Fruit fly (Drosophila melanogaster) whole organism, embryonic: ENCODE data around the gene CG13631.

Experiments used
- BEAF-32 ChIP-seq: fragments of 200-800 bp; sonication (Bioruptor generic); optimal IDR thresholded peaks from 3 replicates; lab custom pipeline; 2017; ENCODE audit warnings: missing biosample characterization, missing genetic modification characterization, mild to moderate bottlenecking, moderate library complexity, missing genetic modification reagents
- CG1024 ChIP-seq: fragments of 200-800 bp; sonication (Bioruptor generic); IDR thresholded peaks from 2 replicates; pipeline ENCODE4 v1.3.6; 2022; ENCODE audit warnings: missing biosample characterization, missing genetic modification characterization
- CG10267 ChIP-seq: fragments of 200-800 bp; sonication (Bioruptor generic); optimal IDR thresholded peaks from 2 replicates; lab custom pipeline; 2018; ENCODE audit warnings: missing biosample characterization, mild to moderate bottlenecking, missing genetic modification characterization, moderate library complexity
- CG10654 ChIP-seq: fragments of 200-800 bp; sonication (Bioruptor generic); optimal IDR thresholded peaks from 2 replicates; lab custom pipeline; 2016; ENCODE audit warnings: missing biosample characterization, missing genetic modification characterization
- CG10979 ChIP-seq: fragments of 200-800 bp; sonication (Bioruptor generic); optimal IDR thresholded peaks from 2 replicates; lab custom pipeline; 2018; ENCODE audit warnings: missing biosample characterization, mild to moderate bottlenecking, missing genetic modification characterization, moderate library complexity
- CG11247 ChIP-seq: fragments of 200-800 bp; sonication (Bioruptor generic); IDR thresholded peaks from 2 replicates; pipeline ENCODE4 v1.3.6; 2022; ENCODE audit warnings: missing biosample characterization, missing genetic modification characterization
- CG12391 ChIP-seq: fragments of 200-800 bp; sonication (Bioruptor generic); optimal IDR thresholded peaks from 3 replicates; lab custom pipeline; 2018; ENCODE audit warnings: missing biosample characterization, mild to moderate bottlenecking, missing genetic modification characterization, moderate library complexity
- CG12942 ChIP-seq: fragments of 200-800 bp; sonication (Bioruptor generic); optimal IDR thresholded peaks from 3 replicates; lab custom pipeline; 2016; ENCODE audit warnings: missing biosample characterization, missing genetic modification characterization
- CG14860 ChIP-seq: fragments of 200-800 bp; sonication (Bioruptor generic); IDR thresholded peaks from 3 replicates; pipeline ENCODE4 v1.3.6; 2022; ENCODE audit warnings: missing biosample characterization, missing genetic modification characterization; ENCODE audit not compliant: partially characterized antibody
- CG15514 ChIP-seq: fragments of 200-800 bp; sonication (Bioruptor generic); optimal IDR thresholded peaks from 3 replicates; lab custom pipeline; 2017; ENCODE audit warnings: missing biosample characterization, missing genetic modification characterization, mild to moderate bottlenecking, moderate library complexity, missing genetic modification reagents
- CG16813 ChIP-seq: fragments of 200-800 bp; sonication (Bioruptor generic); IDR thresholded peaks from 3 replicates; pipeline ENCODE4 v1.3.6; 2022; ENCODE audit warnings: missing biosample characterization, missing genetic modification characterization; ENCODE audit not compliant: partially characterized antibody
- CG17385 ChIP-seq: fragments of 200-800 bp; sonication (Bioruptor generic); optimal IDR thresholded peaks from 3 replicates; lab custom pipeline; 2018; ENCODE audit warnings: missing biosample characterization, mild to moderate bottlenecking, missing genetic modification characterization
- CG18476 ChIP-seq: fragments of 200-800 bp; sonication (Bioruptor generic); optimal IDR thresholded peaks from 2 replicates; lab custom pipeline; 2016; ENCODE audit warnings: missing biosample characterization, mild to moderate bottlenecking, missing genetic modification characterization
- CG2116 ChIP-seq: fragments of 200-800 bp; sonication (Bioruptor generic); optimal IDR thresholded peaks from 3 replicates; lab custom pipeline; 2018; ENCODE audit warnings: missing biosample characterization, mild to moderate bottlenecking, missing genetic modification characterization
- CG2199 ChIP-seq: fragments of 200-800 bp; sonication (Bioruptor generic); IDR thresholded peaks from 3 replicates; pipeline ENCODE4 v1.3.6; 2022; ENCODE audit warnings: missing biosample characterization, missing genetic modification characterization
- CG34422 ChIP-seq: fragments of 200-800 bp; sonication (Bioruptor generic); IDR thresholded peaks from 3 replicates; pipeline ENCODE4 v1.3.6; 2022; ENCODE audit warnings: missing biosample characterization, missing genetic modification characterization
- CG5245 ChIP-seq: fragments of 200-800 bp; sonication (Bioruptor generic); optimal IDR thresholded peaks from 3 replicates; lab custom pipeline; 2016; ENCODE audit warnings: missing biosample characterization, missing genetic modification characterization
- CG6791 ChIP-seq: fragments of 200-800 bp; sonication (Bioruptor generic); IDR thresholded peaks from 3 replicates; pipeline ENCODE4 v1.3.6; 2022; ENCODE audit warnings: missing biosample characterization, missing genetic modification characterization; ENCODE audit not compliant: partially characterized antibody
- CG7357 ChIP-seq: fragments of 200-800 bp; sonication (Bioruptor generic); IDR thresholded peaks from 3 replicates; pipeline ENCODE4 v1.3.6; 2022; ENCODE audit warnings: missing biosample characterization, missing genetic modification characterization
- CG7839 ChIP-seq: fragments of 200-800 bp; sonication (Bioruptor generic); optimal IDR thresholded peaks from 3 replicates; lab custom pipeline; 2018; ENCODE audit warnings: missing biosample characterization, mild to moderate bottlenecking, missing genetic modification characterization, moderate library complexity
- CG8924 ChIP-seq: fragments of 200-800 bp; optimal IDR thresholded peaks from 3 replicates; lab custom pipeline; 2019; ENCODE audit warnings: missing biosample characterization, mild to moderate bottlenecking, missing genetic modification characterization, moderate library complexity
- CG8944 ChIP-seq: fragments of 200-800 bp; sonication (Bioruptor generic); optimal IDR thresholded peaks from 3 replicates; lab custom pipeline; 2016; ENCODE audit warnings: missing biosample characterization, missing genetic modification characterization
- CG9797 ChIP-seq: fragments of 200-800 bp; sonication (Bioruptor generic); optimal IDR thresholded peaks from 3 replicates; lab custom pipeline; 2018; ENCODE audit warnings: missing biosample characterization, mild to moderate bottlenecking, missing genetic modification characterization
- E2f2 ChIP-seq: fragments of 200-800 bp; sonication (Bioruptor generic); IDR thresholded peaks from 2 replicates; pipeline ENCODE4 v1.3.6; 2022; ENCODE audit warnings: missing biosample characterization, missing genetic modification characterization
- Ets65A ChIP-seq: fragments of 200-800 bp; sonication (Bioruptor generic); peaks from one replicate; lab custom pipeline; 2016; ENCODE audit warnings: missing biosample characterization, missing genetic modification characterization
- Ets97D ChIP-seq: fragments of 200-800 bp; sonication (Bioruptor generic); optimal IDR thresholded peaks from 3 replicates; lab custom pipeline; 2016; ENCODE audit warnings: missing biosample characterization, missing genetic modification characterization
- Myb ChIP-seq: fragments of 200-800 bp; sonication (Bioruptor generic); optimal IDR thresholded peaks from 2 replicates; lab custom pipeline; 2016; ENCODE audit warnings: missing biosample characterization, missing genetic modification characterization
- NC2β ChIP-seq: fragments of 200-800 bp; sonication (Bioruptor generic); optimal IDR thresholded peaks from 2 replicates; lab custom pipeline; 2016; ENCODE audit warnings: missing biosample characterization, missing genetic modification characterization
- Rfx ChIP-seq: fragments of 200-800 bp; sonication (Bioruptor generic); IDR thresholded peaks from 2 replicates; pipeline ENCODE4 v1.3.6; 2022; ENCODE audit warnings: missing biosample characterization, missing genetic modification characterization
- Rx ChIP-seq: fragments of 200-800 bp; sonication (Bioruptor generic); IDR thresholded peaks from 2 replicates; pipeline ENCODE4 v1.3.6; 2022; ENCODE audit warnings: missing biosample characterization, missing genetic modification characterization
- Sin3A ChIP-seq: fragments of >200 bp; optimal IDR thresholded peaks from 2 replicates; lab custom pipeline; 2018
- Sox100B ChIP-seq: fragments of 200-800 bp; sonication (Bioruptor generic); optimal IDR thresholded peaks from 3 replicates; lab custom pipeline; 2018; ENCODE audit warnings: missing biosample characterization, mild to moderate bottlenecking, missing genetic modification characterization
- YL-1 ChIP-seq: fragments of 200-800 bp; sonication (Bioruptor generic); optimal IDR thresholded peaks from 3 replicates; lab custom pipeline; 2017; ENCODE audit warnings: missing biosample characterization, mild to moderate bottlenecking, missing genetic modification characterization
- bigmax ChIP-seq: fragments of 200-800 bp; sonication (Bioruptor generic); optimal IDR thresholded peaks from 2 replicates; lab custom pipeline; 2018; ENCODE audit warnings: missing biosample characterization, mild to moderate bottlenecking, missing genetic modification characterization
- chinmo ChIP-seq: fragments of 200-800 bp; sonication (Bioruptor generic); IDR thresholded peaks from 4 replicates; pipeline ENCODE4 v1.3.6; 2022; ENCODE audit warnings: missing biosample characterization, missing genetic modification characterization; ENCODE audit not compliant: partially characterized antibody
- croc ChIP-seq: fragments of 200-800 bp; sonication (Bioruptor generic); conservative IDR thresholded peaks from 3 replicates; pipeline ENCODE4 v1.3.6; 2022; ENCODE audit warnings: missing biosample characterization, missing genetic modification characterization
- fd96Cb ChIP-seq: fragments of 200-800 bp; sonication (Bioruptor generic); optimal IDR thresholded peaks from 2 replicates; lab custom pipeline; 2018; ENCODE audit warnings: missing biosample characterization, mild to moderate bottlenecking, missing genetic modification characterization, moderate library complexity
- fu2 ChIP-seq: fragments of 200-800 bp; sonication (Bioruptor generic); optimal IDR thresholded peaks from 2 replicates; lab custom pipeline; 2016; ENCODE audit warnings: missing biosample characterization, missing genetic modification characterization
- h ChIP-seq: fragments of >200 bp; optimal IDR thresholded peaks from 2 replicates; lab custom pipeline; 2017
- inv ChIP-seq: fragments of 200-800 bp; sonication (Bioruptor generic); IDR thresholded peaks from 2 replicates; pipeline ENCODE4 v1.3.6; 2022; ENCODE audit warnings: missing biosample characterization, missing genetic modification characterization; ENCODE audit not compliant: partially characterized antibody
- knrl ChIP-seq: fragments of 200-800 bp; sonication (Bioruptor generic); IDR thresholded peaks from 3 replicates; pipeline ENCODE4 v1.3.6; 2022; ENCODE audit warnings: missing biosample characterization, missing genetic modification characterization; ENCODE audit not compliant: partially characterized antibody
- lmd ChIP-seq: fragments of 200-800 bp; sonication (Bioruptor generic); IDR thresholded peaks from 2 replicates; pipeline ENCODE4 v1.3.6; 2022; ENCODE audit warnings: missing biosample characterization, missing genetic modification characterization
- mld ChIP-seq: fragments of 200-800 bp; sonication (Bioruptor generic); IDR thresholded peaks from 3 replicates; pipeline ENCODE4 v1.3.6; 2022; ENCODE audit warnings: missing biosample characterization, missing genetic modification characterization; ENCODE audit not compliant: partially characterized antibody
- nerfin-2 ChIP-seq: fragments of 200-800 bp; sonication (Bioruptor generic); IDR thresholded peaks from 2 replicates; pipeline ENCODE4 v1.3.6; 2022; ENCODE audit warnings: missing biosample characterization, missing genetic modification characterization; ENCODE audit not compliant: partially characterized antibody
- row ChIP-seq: fragments of 200-800 bp; sonication (Bioruptor generic); IDR thresholded peaks from 3 replicates; pipeline ENCODE4 v1.3.6; 2022; ENCODE audit warnings: missing biosample characterization, missing genetic modification characterization
- slbo ChIP-seq: fragments of 200-800 bp; sonication (Bioruptor generic); IDR thresholded peaks from 2 replicates; pipeline ENCODE4 v1.3.6; 2022; ENCODE audit warnings: missing biosample characterization, missing genetic modification characterization
- sna ChIP-seq: fragments of 200-800 bp; sonication (Bioruptor generic); IDR thresholded peaks from 2 replicates; pipeline ENCODE4 v1.3.6; 2022; ENCODE audit warnings: missing biosample characterization, missing genetic modification characterization; ENCODE audit not compliant: partially characterized antibody
- ssp ChIP-seq: fragments of 200-800 bp; sonication (Bioruptor generic); IDR thresholded peaks from 2 replicates; pipeline ENCODE4 v1.3.6; 2022; ENCODE audit warnings: missing biosample characterization, missing genetic modification characterization
- tin ChIP-seq: fragments of 200-800 bp; sonication (Bioruptor generic); optimal IDR thresholded peaks from 3 replicates; lab custom pipeline; 2016; ENCODE audit warnings: missing biosample characterization, missing genetic modification characterization
- tna ChIP-seq: fragments of 200-800 bp; sonication (Bioruptor generic); IDR thresholded peaks from 2 replicates; pipeline ENCODE4 v1.3.6; 2022; ENCODE audit warnings: missing biosample characterization, missing genetic modification characterization; ENCODE audit not compliant: partially characterized antibody

CG13631 gene

DNA sequence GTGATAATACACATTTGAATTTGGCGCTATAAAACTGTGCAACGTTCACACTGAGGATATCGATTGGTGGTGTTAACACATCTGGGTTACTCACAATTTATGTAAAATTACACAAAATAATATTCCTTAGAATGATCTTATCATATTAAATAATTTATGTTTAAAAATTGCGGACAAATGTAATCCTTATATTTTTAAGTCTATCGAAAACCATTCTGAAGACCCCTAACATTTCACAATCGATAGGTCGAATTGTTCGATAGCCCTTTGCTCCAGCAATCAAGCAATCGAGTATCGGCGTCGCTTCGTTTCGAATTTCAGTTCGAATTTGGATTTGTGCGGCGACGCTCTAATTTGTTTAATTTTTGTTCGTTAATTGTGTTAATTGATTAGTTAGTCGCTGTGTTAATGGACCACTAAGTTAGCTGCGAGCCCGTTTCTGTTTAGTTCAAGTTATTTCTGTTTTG is 15.6 kb upstream of the CG13631 start, which contains the start of gene asp (continued):
- TF ChIP-seq slbo (GFP tag; lab: Robert Waterston, UW) (peak; percentile 35; the same call in 1 of the 2 replicates), CG15514 (peak; percentile 56), CG12391 (tag; lab: Kevin White, UChicago) (peak; percentile 61), BEAF-32 (peak; percentile 77), CG7839 (tag; lab: Kevin White, UChicago) (no peak), CG7357 (GFP tag; lab: Robert Waterston, UW) (peak; percentile 81), E2f2 (GFP tag; lab: Robert Waterston, UW) (peak; percentile 98), CG11247 (GFP tag; lab: Robert Waterston, UW) (no peak), knrl (peak; percentile 82), lmd (peak; percentile 26; the same call in 1 of the 2 replicates), bigmax (GFP tag; lab: Kevin White, UChicago) (peak; percentile 65), CG34422 (no peak), h (no peak), fu2 (no peak), CG2116 (GFP tag; lab: Kevin White, UChicago) (peak; percentile 92), YL-1 (no peak), CG2199 (GFP tag; lab: Robert Waterston, UW) (no peak), CG12942 (no peak), mld (GFP tag; lab: Robert Waterston, UW) (peak; percentile 78; the same call in 2 of the 3 replicates), Sox100B (GFP tag; lab: Kevin White, UChicago) (no peak), CG10654 (GFP tag; lab: Kevin White, UChicago) (no peak), fd96Cb (tag; lab: Kevin White, UChicago) (no peak), Ets97D (GFP tag; lab: Kevin White, UChicago) (peak; percentile 39), croc (no peak), CG10267 (tag; lab: Kevin White, UChicago) (no peak), CG9797 (GFP tag; lab: Kevin White, UChicago) (peak; percentile 59), CG10979 (tag; lab: Kevin White, UChicago) (peak; percentile 36), nerfin-2 (GFP tag; lab: Robert Waterston, UW) (peak; percentile 87), inv (GFP tag; lab: Robert Waterston, UW) (peak; percentile 74), CG1024 (GFP tag; lab: Robert Waterston, UW) (0 out of 2 replicates have a peak, but pooled peaks have one; percentile 14), CG14860 (peak; percentile 94), CG17385 (GFP tag; lab: Kevin White, UChicago) (no peak), CG6791 (GFP tag; lab: Robert Waterston, UW) (peak; percentile 87), CG8924 (tag; lab: Kevin White, UChicago) (peak; percentile 24), CG8944 (GFP tag; lab: Kevin White, UChicago) (no peak), Rfx (GFP tag; lab: Robert Waterston, UW) (no peak), CG16813 (GFP tag; lab: Robert Waterston, UW) (peak; percentile 89), CG5245 (no peak), NC2β (no peak), tin (GFP tag; lab: Kevin White, UChicago) (peak; percentile 47), sna (peak; percentile 91), Rx (GFP tag; lab: Robert Waterston, UW) (no peak), CG18476 (GFP tag; lab: Kevin White, UChicago) (no peak), Myb (GFP tag; lab: Kevin White, UChicago) (peak; percentile 68), Sin3A (lab: Kevin White, UChicago) (peak; percentile 27), chinmo (GFP tag; lab: Robert Waterston, UW) (peak; percentile 12; the same call in 1 of the 4 replicates), ssp (GFP tag; lab: Robert Waterston, UW) (peak; percentile 80), Ets65A (GFP tag; lab: Kevin White, UChicago) (peak; percentile 41), tna (peak; percentile 77; the same call in 1 of the 2 replicates), row (GFP tag; lab: Robert Waterston, UW) (peak; percentile 67)
